Fruit fly (Drosophila melanogaster) whole organism, wandering third instar larva: ENCODE data around the gene CG34001.
A peak's percentile ranks its signal among the peaks of the same experiment; 100 is the strongest.

Source experiments
- Abd-B ChIP-seq: fragments of >200 bp; optimal IDR thresholded peaks from 2 replicates; lab custom pipeline; 2017; ENCODE audit warnings: missing biosample characterization, missing genetic modification characterization
- CG9705 ChIP-seq: fragments of 200-800 bp; sonication (Bioruptor generic); optimal IDR thresholded peaks from 2 replicates; lab custom pipeline; 2018; ENCODE audit warnings: missing biosample characterization, mild to moderate bottlenecking, missing genetic modification characterization
- CrebA ChIP-seq: fragments of 200-800 bp; sonication (Bioruptor generic); optimal IDR thresholded peaks from 2 replicates; lab custom pipeline; 2016; ENCODE audit warnings: missing biosample characterization, mild to moderate bottlenecking, missing genetic modification characterization, borderline replicate concordance
- Dfd ChIP-seq: fragments of >200 bp; optimal IDR thresholded peaks from 2 replicates; lab custom pipeline; 2017; ENCODE audit warnings: missing biosample characterization, missing genetic modification characterization
- Dif ChIP-seq: fragments of 200-275, 200-300 bp; sonication (Bioruptor generic); optimal IDR thresholded peaks from 2 replicates; lab custom pipeline; 2018; ENCODE audit warnings: missing biosample characterization, missing genetic modification characterization; ENCODE audit not compliant: partially characterized antibody
- HLH106 ChIP-seq: fragments of 200-800 bp; optimal IDR thresholded peaks from 3 replicates; lab custom pipeline; 2019; ENCODE audit warnings: missing biosample characterization, mild to moderate bottlenecking, missing genetic modification characterization, moderate library complexity
- Hnf4 ChIP-seq: fragments of 200-800 bp; sonication (Bioruptor generic); optimal IDR thresholded peaks from 2 replicates; lab custom pipeline; 2016; ENCODE audit warnings: missing biosample characterization, mild to moderate bottlenecking, missing genetic modification characterization
- Hr78 ChIP-seq: fragments of >200 bp; optimal IDR thresholded peaks from 2 replicates; lab custom pipeline; 2017; ENCODE audit warnings: missing biosample characterization, missing genetic modification characterization
- Hr83 ChIP-seq: fragments of 200-300 bp; sonication (Bioruptor generic); optimal IDR thresholded peaks from 2 replicates; lab custom pipeline; 2016; ENCODE audit warnings: missing biosample characterization, mild to moderate bottlenecking, missing genetic modification characterization, moderate library complexity; ENCODE audit not compliant: poor library complexity, severe bottlenecking
- Jra ChIP-seq: sonication (Bioruptor generic); optimal IDR thresholded peaks from 2 replicates; lab custom pipeline; 2016; ENCODE audit warnings: missing biosample characterization, missing genetic modification characterization
- Myc ChIP-seq: fragments of >200 bp; optimal IDR thresholded peaks from 2 replicates; lab custom pipeline; 2017
- OdsH ChIP-seq: fragments of 200-800 bp; sonication (Bioruptor generic); optimal IDR thresholded peaks from 2 replicates; lab custom pipeline; 2016; ENCODE audit warnings: missing biosample characterization, mild to moderate bottlenecking, missing genetic modification characterization
- Rel ChIP-seq, 2 experiments: fragments of 200-800 bp; sonication (Bioruptor generic) in 1 of 2; optimal IDR thresholded peaks; 2 replicates in 1 of 2; 3 replicates in 1 of 2; lab custom pipeline; 2016 to 2019; ENCODE audit warnings: mild to moderate bottlenecking in 2 of 2, missing biosample characterization in 2 of 2, missing genetic modification characterization in 2 of 2, moderate library complexity in 1 of 2
- Sp1 ChIP-seq: fragments of 200-800 bp; sonication (Bioruptor generic); optimal IDR thresholded peaks from 3 replicates; lab custom pipeline; 2019; ENCODE audit warnings: missing biosample characterization, mild to moderate bottlenecking, missing genetic modification characterization, moderate library complexity
- Vsx2 ChIP-seq: fragments of 200-300, 225-300 bp; sonication (Bioruptor generic); optimal IDR thresholded peaks from 2 replicates; lab custom pipeline; 2018; ENCODE audit warnings: missing biosample characterization, missing genetic modification characterization; ENCODE audit not compliant: partially characterized antibody
- br ChIP-seq: fragments of 200-800 bp; sonication (Bioruptor generic); optimal IDR thresholded peaks from 2 replicates; lab custom pipeline; 2016; ENCODE audit warnings: missing biosample characterization, missing genetic modification characterization
- dl ChIP-seq, 2 experiments: fragments of 175-275, 200-275 bp in 1 of 2; fragments of 200-275 bp in 1 of 2; sonication (Bioruptor generic); optimal IDR thresholded peaks; lab custom pipeline; 2018; ENCODE audit warnings: mild to moderate bottlenecking in 2 of 2, missing biosample characterization in 2 of 2, missing genetic modification characterization in 2 of 2, moderate library complexity in 2 of 2; ENCODE audit not compliant: partially characterized antibody in 2 of 2, insufficient read depth in 1 of 2
- dmrt93B ChIP-seq: fragments of 200-800 bp; sonication (Bioruptor generic); optimal IDR thresholded peaks from 2 replicates; lab custom pipeline; 2018; ENCODE audit warnings: missing biosample characterization, mild to moderate bottlenecking, missing genetic modification characterization
- ey ChIP-seq: fragments of 200-800 bp; sonication (Bioruptor generic); optimal IDR thresholded peaks from 2 replicates; lab custom pipeline; 2016; ENCODE audit warnings: missing biosample characterization, missing genetic modification characterization
- foxo ChIP-seq, 2 experiments: fragments of 200-800 bp; sonication (Bioruptor generic); optimal IDR thresholded peaks; 2 replicates in 1 of 2; 3 replicates in 1 of 2; lab custom pipeline; 2016 to 2017; ENCODE audit warnings: missing biosample characterization in 2 of 2, missing genetic modification characterization in 2 of 2
- fru ChIP-seq: fragments of 200-800 bp; sonication (Bioruptor generic); optimal IDR thresholded peaks from 3 replicates; lab custom pipeline; 2016; ENCODE audit warnings: missing biosample characterization, mild to moderate bottlenecking, missing genetic modification characterization
- h ChIP-seq: fragments of 200-800 bp; sonication (Bioruptor generic); optimal IDR thresholded peaks from 3 replicates; lab custom pipeline; 2016; ENCODE audit warnings: missing biosample characterization, mild to moderate bottlenecking, missing genetic modification characterization
- lola ChIP-seq: fragments of >200 bp; optimal IDR thresholded peaks from 2 replicates; lab custom pipeline; 2017; ENCODE audit warnings: missing biosample characterization, missing genetic modification characterization
- pan ChIP-seq: fragments of >200 bp; optimal IDR thresholded peaks from 2 replicates; lab custom pipeline; 2017
- psq ChIP-seq: fragments of 200-800 bp; sonication (Bioruptor generic); optimal IDR thresholded peaks from 3 replicates; lab custom pipeline; 2017; ENCODE audit warnings: missing biosample characterization, mild to moderate bottlenecking, missing genetic modification characterization, moderate library complexity
- rgr ChIP-seq: fragments of 200-800 bp; sonication (Bioruptor generic); optimal IDR thresholded peaks from 3 replicates; lab custom pipeline; 2016; ENCODE audit warnings: missing biosample characterization, mild to moderate bottlenecking, missing genetic modification characterization
- usp ChIP-seq: fragments of >200 bp; optimal IDR thresholded peaks from 2 replicates; lab custom pipeline; 2017; ENCODE audit warnings: missing biosample characterization, missing genetic modification characterization
- woc ChIP-seq: sonication (Bioruptor generic); optimal IDR thresholded peaks from 2 replicates; lab custom pipeline; 2016; ENCODE audit warnings: missing biosample characterization, mild to moderate bottlenecking, missing genetic modification characterization

Gene CG34001

dm6 chr3L:10665433-10666150 is 34.7 kb downstream of the CG34001 start (continued):
- TF ChIP-seq dmrt93B (peak; percentile 97), CG9705 (GFP tag; lab: Kevin White, UChicago) (peak; percentile 96), usp (no peak)

dm6 chr3L:10666511-10667003 is 35.7 kb downstream of the CG34001 start:
- TF ChIP-seq Rel (GFP tag; optimal IDR thresholded peaks at IDR 0.05; lab: Kevin White, UChicago) = no peak
- peak; percentile 93 for TF ChIP-seq Rel (tag; optimal IDR thresholded peaks at IDR 0.05; lab: Kevin White, UChicago)
- TF ChIP-seq CrebA (GFP tag; lab: Kevin White, UChicago) = no peak
- no peak for TF ChIP-seq pan (lab: Kevin White, UChicago)
- TF ChIP-seq psq (GFP tag; lab: Kevin White, UChicago) = peak; percentile 95
- peak; percentile 68 for TF ChIP-seq Dif (GFP tag; lab: Kevin White, UChicago)

dm6 chr3L:10667341-10667740 is 36.5 kb downstream of the CG34001 start:
- TF ChIP-seq Dfd (GFP tag; lab: Kevin White, UChicago) = peak; percentile 38
- peak; percentile 8 for TF ChIP-seq Jra (GFP tag; lab: Kevin White, UChicago)
- no peak for TF ChIP-seq Vsx2 (GFP tag; lab: Kevin White, UChicago)
- TF ChIP-seq Myc (lab: Kevin White, UChicago) = no peak
- TF ChIP-seq fru (GFP tag; lab: Kevin White, UChicago) = peak; percentile 14
- peak; percentile 15 for TF ChIP-seq Dif (GFP tag; lab: Kevin White, UChicago)
- TF ChIP-seq Rel (GFP tag; optimal IDR thresholded peaks at IDR 0.05; lab: Kevin White, UChicago) = no peak
- TF ChIP-seq Rel (tag; optimal IDR thresholded peaks at IDR 0.05; lab: Kevin White, UChicago) = peak; percentile 49
- peak; percentile 22 for TF ChIP-seq h (GFP tag; lab: Kevin White, UChicago)
- TF ChIP-seq woc (GFP tag; lab: Kevin White, UChicago) = no peak
- no peak for TF ChIP-seq ey (GFP tag; lab: Kevin White, UChicago)
- TF ChIP-seq rgr (GFP tag; lab: Kevin White, UChicago) = no peak
- TF ChIP-seq Abd-B (GFP tag; lab: Kevin White, UChicago) = no peak
- TF ChIP-seq OdsH (GFP tag; lab: Kevin White, UChicago) = peak; percentile 15
- no peak for TF ChIP-seq dmrt93B
- TF ChIP-seq CG9705 (GFP tag; lab: Kevin White, UChicago) = no peak
- peak; percentile 34 for TF ChIP-seq Hr83
- TF ChIP-seq psq (GFP tag; lab: Kevin White, UChicago) = peak; percentile 29
- no peak for TF ChIP-seq usp
- no peak for TF ChIP-seq Hnf4 (GFP tag; lab: Kevin White, UChicago)

dm6 chr3L:10669592-10670400 is 38.9 kb downstream of the CG34001 start:
- TF ChIP-seq br (no peak), Rel (GFP tag; optimal IDR thresholded peaks at IDR 0.05; lab: Kevin White, UChicago) (no peak), Rel (tag; optimal IDR thresholded peaks at IDR 0.05; lab: Kevin White, UChicago) (peak; percentile 92), Dfd (GFP tag; lab: Kevin White, UChicago) (peak; percentile 58), HLH106 (tag; lab: Kevin White, UChicago) (no peak), Dif (GFP tag; lab: Kevin White, UChicago) (no peak)

- no peak for TF ChIP-seq Hr78 (GFP tag; lab: Kevin White, UChicago)
- no peak for TF ChIP-seq Vsx2 (GFP tag; lab: Kevin White, UChicago)
- no peak for TF ChIP-seq foxo (GFP tag; optimal IDR thresholded peaks at IDR 0.05; lab: Kevin White, UChicago)
- TF ChIP-seq dl (GFP tag; optimal IDR thresholded peaks at IDR 0.05; lab: Kevin White, UChicago; ENCODE audit: insufficient read depth in 1 of 2, partially characterized antibody in 2 of 2) = no peak
- no peak for TF ChIP-seq Rel (GFP tag; optimal IDR thresholded peaks at IDR 0.05; lab: Kevin White, UChicago)
- TF ChIP-seq Rel (tag; optimal IDR thresholded peaks at IDR 0.05; lab: Kevin White, UChicago) = no peak
- no peak for TF ChIP-seq pan (lab: Kevin White, UChicago)
- TF ChIP-seq Hnf4 (GFP tag; lab: Kevin White, UChicago) = no peak
- TF ChIP-seq fru (GFP tag; lab: Kevin White, UChicago) = no peak
- no peak for TF ChIP-seq Dif (GFP tag; lab: Kevin White, UChicago)
- TF ChIP-seq Sp1 = no peak
- TF ChIP-seq Hr83 = no peak
- no peak for TF ChIP-seq Myc (lab: Kevin White, UChicago)
- TF ChIP-seq woc (GFP tag; lab: Kevin White, UChicago) = no peak
- no peak for TF ChIP-seq lola
- no peak for TF ChIP-seq Dfd (GFP tag; lab: Kevin White, UChicago)
Observed at dm6 chr3L:10672540-10672939, 41.7 kb downstream of the CG34001 start.
